Worm (Caenorhabditis elegans): Measurements from ENCODE around the gene nhr-137.

ce11 chrX:6691653-6692052, 22.8 kb upstream of the nhr-137 start:
- no peak for TF ChIP-seq nhr-28 (tag; optimal IDR thresholded peaks at IDR 0.05)
- TF ChIP-seq elt-3 (tag; optimal IDR thresholded peaks at IDR 0.05), result no peak
- TF ChIP-seq lin-13 (tag; optimal IDR thresholded peaks at IDR 0.05), result no peak
- TF ChIP-seq ztf-11 (tag; optimal IDR thresholded peaks at IDR 0.05), result no peak
- no peak for TF ChIP-seq pha-4 (tag; optimal IDR thresholded peaks at IDR 0.05)
- no peak for TF ChIP-seq M03D4.4 (tag; optimal IDR thresholded peaks at IDR 0.05)
- TF ChIP-seq lin-32 (GFP tag; optimal IDR thresholded peaks at IDR 0.05), result no peak
- no peak for TF ChIP-seq nhr-2 (tag; optimal IDR thresholded peaks at IDR 0.05)
- TF ChIP-seq unc-39 (tag; optimal IDR thresholded peaks at IDR 0.05), result no peak
- TF ChIP-seq nhr-12 (tag; optimal IDR thresholded peaks at IDR 0.05), result no peak
